Worm (Caenorhabditis elegans): ENCODE measurements around the gene T24E12.11.
"Not testable (repeated sequence)": the region's sequence is repeated elsewhere in the genome, so short reads cannot be mapped to it uniquely, and the experiment has no call there.

Gene T24E12.11

ce11 chrII:3777802-3778201, 1.6 kb downstream of the T24E12.11 start:
- TF ChIP-seq jun-1 (tag; optimal IDR thresholded peaks at IDR 0.05) (no peak), fkh-2 (tag; optimal IDR thresholded peaks at IDR 0.05) (no peak), nhr-67 (tag; optimal IDR thresholded peaks at IDR 0.05) (no peak)

DNA sequence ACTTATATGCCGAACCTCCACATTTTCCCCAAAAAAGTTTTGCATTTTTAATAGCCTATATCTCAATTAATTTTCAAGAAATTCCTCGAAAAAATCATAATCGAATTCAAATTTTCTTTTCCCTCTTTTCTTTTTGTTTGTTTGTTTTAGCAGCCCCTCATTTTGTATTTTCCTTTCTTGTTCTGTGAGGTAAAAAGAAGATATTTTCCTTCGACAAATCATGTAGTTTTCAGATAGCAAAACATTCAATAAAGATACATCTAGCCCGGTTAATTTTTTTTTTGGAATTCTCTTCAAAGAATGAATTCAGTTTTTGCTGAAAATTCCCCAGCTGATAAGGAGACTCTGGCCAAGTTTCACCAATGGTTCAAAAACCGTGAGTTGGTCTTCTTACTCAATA, 3.6 kb downstream of the T24E12.11 start, which contains the start of gene T24E12.3:
TSS of gene T24E12.3 (plus strand) at position 301 of the 400 bp plus-strand sequence.
- TF ChIP-seq jun-1 (tag; optimal IDR thresholded peaks at IDR 0.05) (no peak), daf-12 (tag; optimal IDR thresholded peaks at IDR 0.05) (no peak), nhr-12 (tag; optimal IDR thresholded peaks at IDR 0.05) (no peak)

DNA sequence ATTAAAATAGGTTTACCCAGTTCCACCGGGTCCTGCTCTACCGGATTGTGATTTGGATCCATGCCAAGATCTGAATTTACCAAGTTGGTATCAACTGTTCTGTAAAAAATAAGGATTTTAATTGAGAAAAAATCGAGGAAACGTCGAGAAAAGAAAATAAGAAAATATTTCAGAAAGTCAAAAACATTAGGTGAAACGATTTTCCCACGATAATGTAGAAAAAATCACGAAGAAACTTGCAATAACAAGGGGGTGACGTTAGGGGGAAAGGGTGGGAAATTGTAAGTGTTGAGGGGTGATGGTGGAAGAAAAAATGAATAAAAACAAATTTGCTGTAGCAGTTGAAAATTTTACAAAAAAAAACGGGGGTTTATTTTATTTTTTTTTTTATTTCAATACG, 6.2 kb downstream of the T24E12.11 start, which contains the start of gene T24E12.10:
TSS of gene T24E12.10 (minus strand) at position 101 of the 400 bp plus-strand sequence.
- TF ChIP-seq fos-1 (tag; optimal IDR thresholded peaks at IDR 0.05): no peak
- TF ChIP-seq eor-1 (tag; optimal IDR thresholded peaks at IDR 0.05): no peak
- no peak for TF ChIP-seq pqm-1 (tag; optimal IDR thresholded peaks at IDR 0.05)
- TF ChIP-seq egl-27 (tag; optimal IDR thresholded peaks at IDR 0.05): no peak
- TF ChIP-seq lin-15B (tag; optimal IDR thresholded peaks at IDR 0.05): no peak
- no peak for TF ChIP-seq nhr-28 (tag; optimal IDR thresholded peaks at IDR 0.05)
- no peak for TF ChIP-seq lin-39 (tag; optimal IDR thresholded peaks at IDR 0.05)
- TF ChIP-seq elt-1 (tag; optimal IDR thresholded peaks at IDR 0.05): no peak
- no peak for TF ChIP-seq lsy-12 (tag; optimal IDR thresholded peaks at IDR 0.05)
- TF ChIP-seq mml-1 (tag; optimal IDR thresholded peaks at IDR 0.05): no peak
- no peak for TF ChIP-seq nhr-67 (tag; optimal IDR thresholded peaks at IDR 0.05)

DNA sequence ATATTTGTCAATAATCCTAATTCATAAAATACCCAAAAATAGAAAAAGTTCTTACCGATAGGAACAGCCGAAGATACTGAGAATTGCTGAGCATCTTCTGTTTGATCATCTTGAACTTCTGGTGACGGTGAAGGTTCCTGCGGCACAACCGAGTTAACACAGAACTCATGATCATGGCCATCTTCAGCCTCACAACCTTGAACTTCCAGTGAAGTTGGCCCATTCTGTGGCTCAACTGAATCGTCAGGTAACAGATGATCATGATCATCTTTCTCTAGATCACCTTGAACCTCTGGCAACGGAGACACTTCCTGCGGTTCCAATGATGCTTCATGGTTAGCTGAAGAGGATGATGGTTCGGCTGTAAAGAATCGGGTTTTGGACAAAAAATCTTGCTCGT, 7.7 kb downstream of the T24E12.11 start:
- no peak for TF ChIP-seq nfya-1 (tag; optimal IDR thresholded peaks at IDR 0.05; ENCODE audit: insufficient read depth)
- no peak for TF ChIP-seq nhr-76 (tag; optimal IDR thresholded peaks at IDR 0.05)
- no peak for TF ChIP-seq nhr-25 (tag; optimal IDR thresholded peaks at IDR 0.05)

- no peak for TF ChIP-seq unc-62 (GFP tag; optimal IDR thresholded peaks at IDR 0.05)
Measured at ce11 chrII:3764486-3764885, 14.9 kb downstream of the T24E12.11 start, which contains the start of gene srx-112. Gene srx-112, minus strand, starts transcription at chrII:3764586.

DNA sequence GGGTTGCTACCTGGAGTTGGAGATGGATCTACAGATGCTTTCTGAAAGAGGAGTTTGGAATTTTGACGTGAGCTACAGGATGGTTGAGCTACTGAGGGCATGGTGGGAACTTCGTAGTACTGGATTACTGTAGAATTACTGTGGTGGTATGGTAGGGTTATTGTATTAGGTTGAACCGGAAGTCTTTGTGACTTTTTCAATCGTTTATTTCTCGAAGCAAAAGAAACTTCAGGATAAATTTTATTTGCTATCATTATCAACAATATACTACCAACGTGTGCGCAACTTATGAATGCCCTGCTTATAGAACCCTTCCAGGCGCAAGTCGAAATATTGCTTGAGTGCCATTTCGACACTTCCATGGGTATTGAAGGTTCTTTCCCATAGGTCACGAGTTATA, 17.8 kb downstream of the T24E12.11 start, which contains the start of gene T24E12.6:
TSS of gene T24E12.6 (minus strand) at position 101 of the 400 bp plus-strand sequence.
- not testable (repeated sequence) for TF ChIP-seq nhr-43 (tag; optimal IDR thresholded peaks at IDR 0.05; ENCODE audit: poor library complexity, severe bottlenecking); R02D3.7 (tag; optimal IDR thresholded peaks at IDR 0.05); nhr-67 (tag; optimal IDR thresholded peaks at IDR 0.05)

- TF ChIP-seq pha-4 (tag; optimal IDR thresholded peaks at IDR 0.05) (no peak), fkh-10 (GFP tag; optimal IDR thresholded peaks at IDR 0.05) (no peak), nhr-67 (tag; optimal IDR thresholded peaks at IDR 0.05) (no peak), elt-3 (tag; optimal IDR thresholded peaks at IDR 0.05) (no peak), ceh-82 (tag; optimal IDR thresholded peaks at IDR 0.05) (no peak), lsy-12 (tag; optimal IDR thresholded peaks at IDR 0.05) (no peak), tbx-2 (tag; optimal IDR thresholded peaks at IDR 0.05) (no peak), ceh-16 (tag; optimal IDR thresholded peaks at IDR 0.05) (no peak), eor-1 (tag; optimal IDR thresholded peaks at IDR 0.05) (no peak), mdl-1 (tag; optimal IDR thresholded peaks at IDR 0.05) (no peak), skn-1 (tag; optimal IDR thresholded peaks at IDR 0.05) (no peak), ztf-11 (tag; optimal IDR thresholded peaks at IDR 0.05) (no peak), nhr-237 (tag; optimal IDR thresholded peaks at IDR 0.05) (no peak), elt-1 (tag; optimal IDR thresholded peaks at IDR 0.05) (no peak), nhr-12 (tag; optimal IDR thresholded peaks at IDR 0.05) (no peak), nhr-77 (tag; optimal IDR thresholded peaks at IDR 0.05) (no peak)
Measured at ce11 chrII:3759010-3759409, 20.4 kb downstream of the T24E12.11 start, which contains the start of gene T24E12.12. Gene T24E12.12, plus strand, starts transcription at chrII:3759290.

Measured in whole organism, L3 larva.